Worm (Caenorhabditis elegans) whole organism, L2 larva: ENCODE data around the gene nfm-1.

Source experiments
- Y55F3AM.14 ChIP-seq: fragments of 200-800 bp; sonication (Bioruptor generic); optimal IDR thresholded peaks from 2 replicates; lab custom pipeline; 2018; ENCODE audit warnings: mild to moderate bottlenecking, missing genetic modification characterization, missing compliant biosample characterization
- ZK546.5 ChIP-seq: sonication (generic microtip); optimal IDR thresholded peaks from 2 replicates; lab custom pipeline; 2017; ENCODE audit warnings: missing biosample characterization, missing genetic modification characterization
- alr-1 ChIP-seq: fragments of 150-350 bp; optimal IDR thresholded peaks from 2 replicates; lab custom pipeline; 2014; ENCODE audit warnings: missing biosample characterization, missing genetic modification characterization
- ama-1 ChIP-seq: fragments of 150-350 bp; optimal IDR thresholded peaks from 2 replicates; lab custom pipeline; 2018; ENCODE audit warnings: inconsistent platforms
- blmp-1 ChIP-seq: sonication (generic microtip); optimal IDR thresholded peaks from 2 replicates; lab custom pipeline; 2017; ENCODE audit warnings: missing genetic modification characterization, mild to moderate bottlenecking, missing compliant biosample characterization, antibody characterized with exemption, moderate library complexity; ENCODE audit not compliant: insufficient read depth
- crh-2 ChIP-seq: sonication (generic microtip); optimal IDR thresholded peaks from 2 replicates; lab custom pipeline; 2017; ENCODE audit warnings: missing biosample characterization, missing genetic modification characterization
- dmd-4 ChIP-seq: sonication (generic microtip); optimal IDR thresholded peaks from 2 replicates; lab custom pipeline; 2017; ENCODE audit warnings: missing biosample characterization, missing genetic modification characterization
- lin-11 ChIP-seq: fragments of 150-350 bp; sonication (generic microtip); optimal IDR thresholded peaks from 2 replicates; lab custom pipeline; 2014; ENCODE audit warnings: missing biosample characterization, missing genetic modification characterization, inconsistent platforms, mixed read lengths
- nhr-129 ChIP-seq: fragments of 150-350 bp; optimal IDR thresholded peaks from 2 replicates; lab custom pipeline; 2014; ENCODE audit warnings: missing biosample characterization, missing genetic modification characterization
- nhr-21 ChIP-seq: fragments of 150-350 bp; optimal IDR thresholded peaks from 2 replicates; lab custom pipeline; 2014; ENCODE audit warnings: missing biosample characterization, missing genetic modification characterization
- nhr-25 ChIP-seq: fragments of 150-350 bp; sonication (generic microtip); optimal IDR thresholded peaks from 3 replicates; lab custom pipeline; 2014; ENCODE audit warnings: missing biosample characterization, missing genetic modification characterization
- sma-9 ChIP-seq, 2 experiments: fragments of 150-350 bp in 1 of 2; sonication (generic microtip) in 1 of 2; optimal IDR thresholded peaks; 2 replicates each; lab custom pipeline; 2014 to 2016; ENCODE audit warnings: missing genetic modification characterization in 2 of 2, mild to moderate bottlenecking in 1 of 2, missing biosample characterization in 1 of 2, missing compliant biosample characterization in 1 of 2, missing genetic modification reagents in 1 of 2, moderate library complexity in 1 of 2
- snpc-4 ChIP-seq: fragments of 150-350 bp; optimal IDR thresholded peaks from 2 replicates; lab custom pipeline; 2014; ENCODE audit warnings: missing biosample characterization, missing genetic modification characterization
- unc-62 ChIP-seq: fragments of 150-350 bp; optimal IDR thresholded peaks from 2 replicates; lab custom pipeline; 2014; ENCODE audit warnings: missing biosample characterization, missing genetic modification reagents, missing genetic modification characterization

DNA sequence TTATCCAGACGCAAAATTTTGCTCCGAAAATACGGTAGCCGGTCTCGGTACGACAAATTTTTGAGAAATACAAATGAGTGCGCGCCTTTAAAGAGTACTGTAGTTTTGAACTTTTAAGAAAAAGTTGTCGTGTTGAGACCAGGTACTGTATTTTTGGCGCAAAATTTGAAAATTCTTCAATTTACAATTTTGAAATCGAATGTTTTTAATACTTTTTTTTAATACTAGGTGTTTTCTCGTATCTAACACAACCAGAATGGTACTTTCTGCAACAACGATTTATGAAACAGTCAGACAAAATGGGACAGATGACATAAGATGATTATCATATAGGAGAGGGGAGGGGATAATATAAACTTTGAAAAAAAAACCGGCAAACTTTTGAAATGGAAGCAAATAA, 36.5 kb downstream of the nfm-1 start:
- TF ChIP-seq nhr-129 (tag; lab: Kevin White, UChicago), result no peak
- TF ChIP-seq snpc-4 (tag; lab: Kevin White, UChicago), result no peak
- TF ChIP-seq unc-62 (GFP tag; lab: Kevin White, UChicago), result no peak
- TF ChIP-seq nhr-25, result no peak
- TF ChIP-seq crh-2 (tag; lab: Kevin White, UChicago), result no peak
- TF ChIP-seq blmp-1 (tag; lab: Kevin White, UChicago), result no peak
- no peak for TF ChIP-seq Y55F3AM.14 (GFP tag; lab: Kevin White, UChicago)
- no peak for TF ChIP-seq alr-1
- no peak for TF ChIP-seq ZK546.5 (tag; lab: Kevin White, UChicago)
- no peak for TF ChIP-seq lin-11 (tag; lab: Kevin White, UChicago)
- TF ChIP-seq ama-1 (lab: Kevin White, UChicago), result no peak
- no peak for TF ChIP-seq dmd-4 (tag; lab: Kevin White, UChicago)
- TF ChIP-seq nhr-21 (tag; lab: Kevin White, UChicago), result no peak
- TF ChIP-seq sma-9 (GFP tag; optimal IDR thresholded peaks at IDR 0.05; lab: Kevin White, UChicago), result no peak
- TF ChIP-seq sma-9 (tag; optimal IDR thresholded peaks at IDR 0.05; lab: Kevin White, UChicago), result no peak
